Worm (Caenorhabditis elegans) whole organism, mixed stage, embryonic: Measurements from ENCODE around the gene Y39A1A.2.
A peak's percentile ranks its signal among the peaks of the same experiment; 100 is the strongest.

Experiments used
- blmp-1 ChIP-seq: fragments of 150-350 bp; optimal IDR thresholded peaks from 2 replicates; lab custom pipeline; 2014; ENCODE audit warnings: missing biosample characterization, missing genetic modification characterization
- ceh-83 ChIP-seq: fragments of 200-800 bp; sonication (Bioruptor generic); optimal IDR thresholded peaks from 2 replicates; lab custom pipeline; 2018; ENCODE audit warnings: mild to moderate bottlenecking, missing genetic modification characterization, missing compliant biosample characterization
- elt-3 ChIP-seq: fragments of 150-350 bp; optimal IDR thresholded peaks from 2 replicates; lab custom pipeline; 2014; ENCODE audit warnings: missing biosample characterization, missing genetic modification characterization
- lsy-2 ChIP-seq: fragments of 150-350 bp; optimal IDR thresholded peaks from 2 replicates; lab custom pipeline; 2014; ENCODE audit warnings: missing biosample characterization, missing genetic modification characterization
- mab-5 ChIP-seq: fragments of 150-350 bp; optimal IDR thresholded peaks from 2 replicates; lab custom pipeline; 2014; ENCODE audit warnings: missing biosample characterization, missing genetic modification characterization
- nhr-12 ChIP-seq: fragments of 150-350 bp; optimal IDR thresholded peaks from 2 replicates; lab custom pipeline; 2014; ENCODE audit warnings: missing biosample characterization, missing genetic modification characterization
- nhr-237 ChIP-seq: fragments of 150-350 bp; optimal IDR thresholded peaks from 2 replicates; lab custom pipeline; 2014; ENCODE audit warnings: missing biosample characterization, missing genetic modification characterization
- nhr-76 ChIP-seq: sonication (generic microtip); optimal IDR thresholded peaks from 2 replicates; lab custom pipeline; 2017; ENCODE audit warnings: missing biosample characterization, missing genetic modification characterization
- unc-120 ChIP-seq: sonication (generic microtip); optimal IDR thresholded peaks from 2 replicates; lab custom pipeline; 2017; ENCODE audit warnings: missing genetic modification characterization, missing compliant biosample characterization; ENCODE audit not compliant: poor library complexity, severe bottlenecking
- ztf-11 ChIP-seq: fragments of 150-350 bp; optimal IDR thresholded peaks from 2 replicates; lab custom pipeline; 2014; ENCODE audit warnings: missing biosample characterization, missing genetic modification characterization

DNA sequence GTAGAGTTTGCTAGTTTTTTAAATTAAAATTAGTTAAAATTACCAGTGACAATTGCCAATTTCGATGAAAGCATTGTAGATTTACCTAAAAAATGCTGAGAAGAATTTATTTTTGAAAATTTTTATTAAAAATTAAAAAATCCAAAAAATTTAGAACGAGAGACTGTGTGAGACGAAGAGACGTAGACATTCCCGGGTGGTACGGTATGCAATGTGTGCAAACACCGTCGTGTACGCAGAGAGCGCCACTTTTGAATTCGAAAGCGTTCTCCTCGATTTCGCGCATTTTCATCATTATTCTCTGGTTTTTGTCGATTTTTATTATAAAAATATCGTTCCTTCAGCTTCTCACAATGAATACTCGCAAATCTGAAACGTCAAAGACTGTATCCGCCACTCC, 39.4 kb upstream of the Y39A1A.2 start, which contains the start of the genes dhs-11 and orc-1:
- TF ChIP-seq nhr-76 (tag; lab: Kevin White, UChicago) (no peak), ztf-11 (tag; lab: Kevin White, UChicago) (no peak), elt-3 (tag; lab: Kevin White, UChicago) (no peak), nhr-12 (tag; lab: Kevin White, UChicago) (no peak), ceh-83 (GFP tag; lab: Kevin White, UChicago) (no peak), blmp-1 (tag; lab: Kevin White, UChicago) (no peak), lsy-2 (tag; lab: Kevin White, UChicago) (peak; percentile 97), mab-5 (tag; lab: Kevin White, UChicago) (no peak), nhr-237 (tag; lab: Kevin White, UChicago) (no peak), unc-120 (tag; lab: Kevin White, UChicago) (no peak)
